Fruit fly (Drosophila melanogaster): Measurements from ENCODE around the gene Cyp4c3.
A peak's percentile ranks its signal among the peaks of the same experiment; 100 is the strongest.

The Cyp4c3 gene

DNA sequence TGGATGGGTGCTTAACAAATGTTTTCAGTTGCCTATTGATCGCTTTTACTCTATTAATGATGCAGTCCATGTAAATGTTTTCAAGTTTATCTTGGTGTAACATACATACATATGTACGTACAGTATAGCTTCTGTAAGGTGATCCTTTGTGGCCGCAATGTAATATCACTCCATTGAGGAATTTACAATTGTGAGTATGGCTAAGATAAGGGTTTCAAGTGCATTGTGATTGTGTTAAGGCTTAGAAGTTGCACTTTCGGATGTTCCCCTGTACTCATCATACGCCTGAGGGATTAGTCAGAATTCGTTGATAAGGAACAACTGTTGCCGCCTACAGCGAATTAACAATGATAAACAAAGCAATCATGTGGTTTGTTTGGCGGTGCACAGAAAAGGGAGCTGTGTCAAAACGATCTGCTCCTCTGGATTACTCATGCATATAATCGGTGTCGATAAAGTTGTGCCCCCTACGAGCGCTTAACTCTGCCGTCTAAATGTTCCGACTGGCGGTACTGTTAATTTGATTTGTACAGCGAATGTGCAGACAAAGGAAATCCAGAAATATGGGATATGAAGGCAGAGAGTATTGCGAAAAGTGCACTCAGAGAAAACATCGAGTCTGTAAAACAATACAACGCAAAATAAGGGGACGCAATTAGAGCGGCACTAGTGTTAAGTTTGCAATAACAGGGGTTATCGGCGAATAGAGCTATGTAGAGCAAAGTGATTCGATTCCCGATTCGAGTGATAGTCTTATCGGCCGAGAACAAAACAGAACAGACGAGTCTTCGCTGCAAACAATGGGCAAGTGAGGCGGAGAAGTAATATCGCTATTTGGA lies 5.9 kb upstream of the Cyp4c3 start (continued):
- TF ChIP-seq CG12299 (tag; optimal IDR thresholded peaks at IDR 0.05) (no peak), Hey (tag; optimal IDR thresholded peaks at IDR 0.05) (peak; percentile 66), lola (GFP tag; optimal IDR thresholded peaks at IDR 0.05) (peak in 1 of 3 experiments; percentile 23), CG43689 (GFP tag; IDR thresholded peaks at IDR 0.05) (no peak), CG12219 (GFP tag; optimal IDR thresholded peaks at IDR 0.05) (peak; percentile 58), z (GFP tag; IDR thresholded peaks at IDR 0.05) (no peak), CG3726 (GFP tag; IDR thresholded peaks at IDR 0.05) (peak; percentile 67; the same call in 2 of the 3 replicates), pzg (GFP tag; optimal IDR thresholded peaks at IDR 0.05) (no peak), vnd (GFP tag; IDR thresholded peaks at IDR 0.05; ENCODE audit: partially characterized antibody) (no peak), Nf-YC (tag; optimal IDR thresholded peaks at IDR 0.05) (no peak), dmrt99B (tag; optimal IDR thresholded peaks at IDR 0.05) (peak; percentile 73), CG7271 (tag; optimal IDR thresholded peaks at IDR 0.05) (no peak), CG3847 (GFP tag; IDR thresholded peaks at IDR 0.05) (peak; percentile 47; the same call in 1 of the 2 replicates), br (optimal IDR thresholded peaks at IDR 0.05) (no peak), Usf (GFP tag; optimal IDR thresholded peaks at IDR 0.05) (peak; percentile 28), trem (tag; optimal IDR thresholded peaks at IDR 0.05) (peak; percentile 0), CG6765 (GFP tag; optimal IDR thresholded peaks at IDR 0.05) (no peak), peb (GFP tag; IDR thresholded peaks at IDR 0.05) (peak; percentile 45; the same call in 1 of the 2 replicates), CG1529 (GFP tag; optimal IDR thresholded peaks at IDR 0.05) (peak; percentile 36), TFAM (GFP tag; optimal IDR thresholded peaks at IDR 0.05) (no peak), CG12236 (GFP tag; optimal IDR thresholded peaks at IDR 0.05) (no peak), Lim3 (GFP tag; IDR thresholded peaks at IDR 0.05) (no peak), Rx (GFP tag; IDR thresholded peaks at IDR 0.05) (peak; percentile 59; the same call in 1 of the 2 replicates), pita (GFP tag; optimal IDR thresholded peaks at IDR 0.05) (no peak), run (tag; optimal IDR thresholded peaks at IDR 0.05) (no peak), ranshi (GFP tag; IDR thresholded peaks at IDR 0.05) (peak; percentile 75), CTCF (GFP tag; optimal IDR thresholded peaks at IDR 0.05) (peak; percentile 13), jumu (GFP tag; optimal IDR thresholded peaks at IDR 0.05) (peak; percentile 62), CG6813 (GFP tag; optimal IDR thresholded peaks at IDR 0.05) (peak; percentile 64), CG13624 (GFP tag; optimal IDR thresholded peaks at IDR 0.05) (peak; percentile 52), Hr51 (GFP tag; optimal IDR thresholded peaks at IDR 0.05) (peak; percentile 32 to 59), Hmx (GFP tag; optimal IDR thresholded peaks at IDR 0.05) (no peak), fd64A (GFP tag; optimal IDR thresholded peaks at IDR 0.05) (peak; percentile 49), Abd-B (GFP tag; optimal IDR thresholded peaks at IDR 0.05) (no peak), Sry-β (GFP tag; optimal IDR thresholded peaks at IDR 0.05) (no peak), CG12391 (tag; optimal IDR thresholded peaks at IDR 0.05) (peak; percentile 59), CG34224 (GFP tag; IDR thresholded peaks at IDR 0.05; ENCODE audit: partially characterized antibody) (no peak), Gug (GFP tag; IDR thresholded peaks at IDR 0.05) (peak; percentile 74; the same call in 3 of the 4 replicates), CG10462 (GFP tag; optimal IDR thresholded peaks at IDR 0.05) (peak; percentile 33), CrebB (tag; optimal IDR thresholded peaks at IDR 0.05) (no peak), nmo (GFP tag; optimal IDR thresholded peaks at IDR 0.05) (peak; percentile 67), sd (tag; optimal IDR thresholded peaks at IDR 0.05) (no peak), CG17359 (tag; optimal IDR thresholded peaks at IDR 0.05) (peak; percentile 74), nau (GFP tag; optimal IDR thresholded peaks at IDR 0.05) (no peak), kay (GFP tag; optimal IDR thresholded peaks at IDR 0.05) (peak; percentile 38), CG5245 (GFP tag; optimal IDR thresholded peaks at IDR 0.05) (peak; percentile 57), ash1 (GFP tag; optimal IDR thresholded peaks at IDR 0.05) (no peak), C15 (GFP tag; IDR thresholded peaks at IDR 0.05) (0 out of 3 replicates have a peak, but pooled peaks have one; percentile 16), sens (GFP tag) (peak; percentile 93)
